Fruit fly (Drosophila melanogaster) whole organism, larva: ENCODE measurements around the gene CG44140.
"Not testable (repeated sequence)": the region's sequence is repeated elsewhere in the genome, so short reads cannot be mapped to it uniquely, and the experiment has no call there.

ENCODE experiments used
- noc ChIP-seq: fragments of 200-800 bp; sonication (Bioruptor generic); optimal IDR thresholded peaks from 3 replicates; lab custom pipeline; 2019; ENCODE audit warnings: missing biosample characterization, mild to moderate bottlenecking, missing genetic modification characterization, moderate library complexity

Gene CG44140

dm6 chr2L:15694371-15694770 lies at the start of gene CG44140:
Gene CG44140 (minus strand): TSS chr2L:15694471.
- not testable (repeated sequence) for TF ChIP-seq noc (tag; lab: Kevin White, UChicago)

- TF ChIP-seq noc (tag; lab: Kevin White, UChicago): no peak
Measured at dm6 chr2L:15743578-15743977, 49.3 kb upstream of the CG44140 start.

- no peak for TF ChIP-seq noc (tag; lab: Kevin White, UChicago)
Measured at dm6 chr2L:15742976-15743375, 48.7 kb upstream of the CG44140 start.

- no peak for TF ChIP-seq noc (tag; lab: Kevin White, UChicago)
Measured at dm6 chr2L:15741418-15741817, 47.1 kb upstream of the CG44140 start.

dm6 chr2L:15740918-15741317 lies 46.6 kb upstream of the CG44140 start:
- TF ChIP-seq noc (tag; lab: Kevin White, UChicago): no peak

- no peak for TF ChIP-seq noc (tag; lab: Kevin White, UChicago)
Measured at dm6 chr2L:15735918-15736317, 41.6 kb upstream of the CG44140 start.

dm6 chr2L:15731687-15732086 lies 37.4 kb upstream of the CG44140 start:
- TF ChIP-seq noc (tag; lab: Kevin White, UChicago): no peak

dm6 chr2L:15718172-15718571 lies 23.9 kb upstream of the CG44140 start, which contains the start of gene stol:
Gene stol (minus strand): TSS chr2L:15718272.
- TF ChIP-seq noc (tag; lab: Kevin White, UChicago): not testable (repeated sequence)

- not testable (repeated sequence) for TF ChIP-seq noc (tag; lab: Kevin White, UChicago)
Measured at dm6 chr2L:15710999-15711398, 16.7 kb upstream of the CG44140 start, which contains the start of gene CG43924. Gene CG43924 (minus strand): TSS chr2L:15711099.

dm6 chr2L:15704871-15705270 lies 10.6 kb upstream of the CG44140 start, which contains the start of gene CG31827:
Gene CG31827 (plus strand): TSS chr2L:15705171.
- TF ChIP-seq noc (tag; lab: Kevin White, UChicago): not testable (repeated sequence)

dm6 chr2L:15695738-15696137 lies 1.5 kb upstream of the CG44140 start, which contains the start of gene CG31780:
Gene CG31780 (plus strand): TSS chr2L:15696038.
- TF ChIP-seq noc (tag; lab: Kevin White, UChicago): not testable (repeated sequence)

dm6 chr2L:15676002-15676401 lies 18.3 kb downstream of the CG44140 start, which contains the start of gene CG43923:
Gene CG43923 (minus strand): TSS chr2L:15676102.
- TF ChIP-seq noc (tag; lab: Kevin White, UChicago): not testable (repeated sequence)

dm6 chr2L:15669874-15670273 lies 24.4 kb downstream of the CG44140 start, which contains the start of gene CG18478:
Gene CG18478 (plus strand): TSS chr2L:15670174.
- TF ChIP-seq noc (tag; lab: Kevin White, UChicago): not testable (repeated sequence)

- TF ChIP-seq noc (tag; lab: Kevin White, UChicago): not testable (repeated sequence)
Measured at dm6 chr2L:15660741-15661140, 33.5 kb downstream of the CG44140 start, which contains the start of gene CG18477. Gene CG18477 (plus strand): TSS chr2L:15661041.

- not testable (repeated sequence) for TF ChIP-seq noc (tag; lab: Kevin White, UChicago)
Measured at dm6 chr2L:15659374-15659773, 34.9 kb downstream of the CG44140 start, which contains the start of gene CG44141. Gene CG44141 (minus strand): TSS chr2L:15659474.
